Worm (Caenorhabditis elegans) whole organism, late embryonic: ENCODE data around the gene coa-3.

Experiments used
- K09A11.1 ChIP-seq: sonication (generic microtip); optimal IDR thresholded peaks from 2 replicates; lab custom pipeline; 2017; ENCODE audit warnings: antibody characterized with exemption, mild to moderate bottlenecking, missing genetic modification characterization, missing compliant biosample characterization; ENCODE audit not compliant: insufficient read depth
- Y22D7AL.16 ChIP-seq: sonication (generic microtip); optimal IDR thresholded peaks from 2 replicates; lab custom pipeline; 2016; ENCODE audit warnings: missing genetic modification characterization, missing compliant biosample characterization
- ama-1 ChIP-seq: fragments of 150-350 bp; optimal IDR thresholded peaks from 2 replicates; lab custom pipeline; 2014
- ceh-14 ChIP-seq: sonication (generic microtip); optimal IDR thresholded peaks from 2 replicates; lab custom pipeline; 2016; ENCODE audit warnings: missing genotype, missing genetic modification characterization, missing compliant biosample characterization
- dmd-4 ChIP-seq: sonication (generic microtip); optimal IDR thresholded peaks from 2 replicates; lab custom pipeline; 2016; ENCODE audit warnings: borderline replicate concordance, missing genetic modification characterization, missing compliant biosample characterization
- elt-2 ChIP-seq: sonication (generic microtip); optimal IDR thresholded peaks from 2 replicates; lab custom pipeline; 2016; ENCODE audit warnings: missing genetic modification reagents, missing genetic modification characterization, missing compliant biosample characterization
- fax-1 ChIP-seq: sonication (generic microtip); optimal IDR thresholded peaks from 2 replicates; lab custom pipeline; 2016; ENCODE audit warnings: missing genotype, missing genetic modification characterization, missing compliant biosample characterization
- hlh-13 ChIP-seq: fragments of 200-800 bp; sonication (Bioruptor generic); optimal IDR thresholded peaks from 2 replicates; lab custom pipeline; 2018; ENCODE audit warnings: mild to moderate bottlenecking, missing genetic modification characterization, missing compliant biosample characterization
- pha-4 ChIP-seq: fragments of 150-350 bp; optimal IDR thresholded peaks from 2 replicates; lab custom pipeline; 2018; ENCODE audit warnings: missing biosample characterization, missing genetic modification reagents, missing genetic modification characterization
- ref-2 ChIP-seq: sonication (generic microtip); optimal IDR thresholded peaks from 2 replicates; lab custom pipeline; 2016; ENCODE audit warnings: missing genetic modification characterization, missing compliant biosample characterization
- syd-9 ChIP-seq: sonication (generic microtip); optimal IDR thresholded peaks from 2 replicates; lab custom pipeline; 2016; ENCODE audit warnings: mild to moderate bottlenecking, missing genetic modification characterization, moderate library complexity, missing compliant biosample characterization
- unc-86 ChIP-seq: sonication (generic microtip); optimal IDR thresholded peaks from 2 replicates; lab custom pipeline; 2016; ENCODE audit warnings: missing genetic modification characterization, missing compliant biosample characterization
- zip-5 ChIP-seq: sonication (generic microtip); optimal IDR thresholded peaks from 2 replicates; lab custom pipeline; 2016; ENCODE audit warnings: missing genetic modification characterization, missing compliant biosample characterization

DNA sequence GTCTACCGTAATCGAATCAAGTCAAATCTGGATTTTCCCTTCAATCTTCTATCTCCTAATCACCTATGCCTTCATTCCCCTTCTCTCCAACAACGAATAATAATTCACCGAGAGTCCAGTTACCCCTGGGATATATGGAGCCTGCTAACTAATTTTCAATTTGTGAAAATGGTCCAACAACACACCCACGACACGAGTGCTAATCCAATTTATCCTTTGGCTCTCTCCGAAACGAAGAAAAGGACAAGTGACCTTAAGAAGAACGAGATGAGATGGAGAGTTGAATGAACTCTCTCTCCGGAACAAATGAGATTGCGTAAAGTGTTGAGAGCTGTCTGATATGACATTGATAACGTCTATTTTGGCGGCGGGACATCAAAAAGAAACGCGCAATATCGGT, 18.1 kb downstream of the coa-3 start:
- peak; percentile 90 for TF ChIP-seq elt-2 (tag; lab: Kevin White, UChicago)
- no peak for TF ChIP-seq syd-9 (tag; lab: Kevin White, UChicago)
- no peak for TF ChIP-seq zip-5 (tag; lab: Kevin White, UChicago)
- TF ChIP-seq K09A11.1 (tag; lab: Kevin White, UChicago): no peak
- TF ChIP-seq ama-1 (lab: Kevin White, UChicago): no peak
- no peak for TF ChIP-seq Y22D7AL.16
- TF ChIP-seq pha-4 (tag; lab: Kevin White, UChicago): no peak
- no peak for TF ChIP-seq dmd-4
- no peak for TF ChIP-seq ref-2
- no peak for TF ChIP-seq hlh-13 (GFP tag; lab: Kevin White, UChicago)
- TF ChIP-seq ceh-14 (tag; lab: Kevin White, UChicago): no peak
- TF ChIP-seq unc-86 (tag; lab: Kevin White, UChicago): no peak
- no peak for TF ChIP-seq fax-1 (tag; lab: Kevin White, UChicago)
